Fruit fly (Drosophila melanogaster): ENCODE results near the gene eRF1.
A peak's percentile ranks its signal among the peaks of the same experiment; 100 is the strongest.

The eRF1 gene

DNA sequence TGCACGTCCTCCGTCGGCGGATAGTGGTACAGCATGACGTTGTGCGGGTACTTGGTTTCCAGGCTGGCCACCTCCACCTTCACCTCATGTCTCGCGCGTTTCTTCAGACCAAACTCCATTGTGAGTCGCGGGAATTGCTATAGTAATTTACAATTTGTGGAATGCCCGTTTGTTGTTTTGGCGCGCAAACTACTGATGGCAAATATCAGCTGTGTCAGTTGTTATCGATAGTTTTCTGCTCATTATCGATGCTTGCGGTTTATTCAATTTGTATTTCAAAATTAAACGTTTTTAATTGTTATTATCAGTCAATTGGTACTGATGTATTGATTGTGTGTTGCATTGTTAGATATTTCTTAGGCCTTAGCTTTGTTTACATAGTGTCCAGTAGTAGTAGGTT, 13.2 kb downstream of the eRF1 start, which contains the start of gene Prim2 (continued):
- TF ChIP-seq NC2α (GFP tag; optimal IDR thresholded peaks at IDR 0.05) (no peak), Hr3 (GFP tag; optimal IDR thresholded peaks at IDR 0.05) (no peak), ranshi (GFP tag; IDR thresholded peaks at IDR 0.05) (no peak), CG4404 (GFP tag; IDR thresholded peaks at IDR 0.05) (no peak), CG31224 (GFP tag; IDR thresholded peaks at IDR 0.05) (no peak), unc-4 (GFP tag; IDR thresholded peaks at IDR 0.05; ENCODE audit: partially characterized antibody) (peak; percentile 72), CG3726 (GFP tag; IDR thresholded peaks at IDR 0.05) (no peak), Hmx (GFP tag; optimal IDR thresholded peaks at IDR 0.05) (no peak), CG7372 (GFP tag; IDR thresholded peaks at IDR 0.05) (no peak), Usf (GFP tag; optimal IDR thresholded peaks at IDR 0.05) (no peak), MBD-R2 (GFP tag; IDR thresholded peaks at IDR 0.05) (peak; percentile 85), chn (GFP tag; optimal IDR thresholded peaks at IDR 0.05) (no peak), CG4730 (GFP tag; IDR thresholded peaks at IDR 0.05) (no peak), wor (GFP tag; IDR thresholded peaks at IDR 0.05) (no peak), CG15696 (tag; optimal IDR thresholded peaks at IDR 0.05) (no peak), al (GFP tag; IDR thresholded peaks at IDR 0.05) (no peak), CG2202 (tag; optimal IDR thresholded peaks at IDR 0.05) (no peak), CG5180 (GFP tag; optimal IDR thresholded peaks at IDR 0.05) (no peak), amos (GFP tag; IDR thresholded peaks at IDR 0.05; ENCODE audit: partially characterized antibody) (peak; percentile 69), eyg (GFP tag; optimal IDR thresholded peaks at IDR 0.05) (no peak), so (GFP tag; IDR thresholded peaks at IDR 0.05) (no peak), CG8281 (tag; optimal IDR thresholded peaks at IDR 0.05) (no peak)

DNA sequence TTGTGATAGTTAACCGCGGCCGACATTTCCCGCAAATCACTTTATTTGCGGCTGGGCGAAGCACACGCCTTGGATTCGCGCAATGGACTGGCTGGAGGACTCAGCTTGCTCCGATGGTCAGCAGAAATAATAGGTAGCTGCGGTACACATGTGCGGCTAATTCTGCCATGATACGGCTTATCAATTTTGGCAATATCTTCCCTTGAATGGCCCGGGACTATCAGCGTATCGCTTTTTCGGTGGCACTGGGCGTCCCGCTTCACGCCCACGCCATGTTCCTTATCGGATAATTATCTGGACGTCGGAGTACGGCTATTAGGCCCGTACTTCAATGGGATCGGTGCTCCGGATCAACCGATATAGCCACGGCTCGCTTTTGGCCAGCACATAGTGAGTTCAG, 17.9 kb downstream of the eRF1 start:
- TF ChIP-seq NFAT (GFP tag; IDR thresholded peaks at IDR 0.05) (no peak), CG3995 (GFP tag; optimal IDR thresholded peaks at IDR 0.05) (no peak), Side (GFP tag; optimal IDR thresholded peaks at IDR 0.05) (no peak), exex (tag; optimal IDR thresholded peaks at IDR 0.05) (peak; percentile 91), Doc3 (GFP tag; IDR thresholded peaks at IDR 0.05; ENCODE audit: partially characterized antibody) (no peak), sens (GFP tag) (no peak), sug (tag; optimal IDR thresholded peaks at IDR 0.05) (peak; percentile 75), Dip2 (GFP tag; IDR thresholded peaks at IDR 0.05) (no peak), GATAe (GFP tag; conservative IDR thresholded peaks at IDR 0.05) (peak; percentile 48; the same call in 1 of the 2 replicates), nmo (GFP tag; optimal IDR thresholded peaks at IDR 0.05) (no peak), Xbp1 (GFP tag; optimal IDR thresholded peaks at IDR 0.05) (no peak), D19B (GFP tag; optimal IDR thresholded peaks at IDR 0.05) (peak; percentile 42), Hey (tag; optimal IDR thresholded peaks at IDR 0.05) (peak; percentile 64), mirr (GFP tag; optimal IDR thresholded peaks at IDR 0.05) (peak; percentile 20), cwo (GFP tag; optimal IDR thresholded peaks at IDR 0.05) (peak; percentile 57), Adf1 (GFP tag; IDR thresholded peaks at IDR 0.05) (no peak), CG30020 (tag; optimal IDR thresholded peaks at IDR 0.05) (no peak), CG31224 (GFP tag; IDR thresholded peaks at IDR 0.05) (peak; percentile 72), Med (GFP tag) (no peak), CG15479 (GFP tag; optimal IDR thresholded peaks at IDR 0.05) (peak; percentile 73), CG14014 (GFP tag; IDR thresholded peaks at IDR 0.05) (no peak), pho (GFP tag; optimal IDR thresholded peaks at IDR 0.05) (no peak), CG10979 (tag; optimal IDR thresholded peaks at IDR 0.05) (no peak), kay (GFP tag; optimal IDR thresholded peaks at IDR 0.05) (no peak), fu2 (GFP tag; optimal IDR thresholded peaks at IDR 0.05) (no peak), CG4820 (GFP tag; optimal IDR thresholded peaks at IDR 0.05) (no peak), CG34376 (GFP tag; optimal IDR thresholded peaks at IDR 0.05) (peak; percentile 85), fru (optimal IDR thresholded peaks at IDR 0.05) (no peak), cad (GFP tag; optimal IDR thresholded peaks at IDR 0.05) (no peak), CG7987 (GFP tag; optimal IDR thresholded peaks at IDR 0.05) (no peak), shn (GFP tag; optimal IDR thresholded peaks at IDR 0.05) (no peak)

Measured in whole organism, embryonic.